Fruit fly (Drosophila melanogaster): ENCODE data around the gene CG12994.
A peak's percentile ranks its signal among the peaks of the same experiment; 100 is the strongest.

The CG12994 gene

DNA sequence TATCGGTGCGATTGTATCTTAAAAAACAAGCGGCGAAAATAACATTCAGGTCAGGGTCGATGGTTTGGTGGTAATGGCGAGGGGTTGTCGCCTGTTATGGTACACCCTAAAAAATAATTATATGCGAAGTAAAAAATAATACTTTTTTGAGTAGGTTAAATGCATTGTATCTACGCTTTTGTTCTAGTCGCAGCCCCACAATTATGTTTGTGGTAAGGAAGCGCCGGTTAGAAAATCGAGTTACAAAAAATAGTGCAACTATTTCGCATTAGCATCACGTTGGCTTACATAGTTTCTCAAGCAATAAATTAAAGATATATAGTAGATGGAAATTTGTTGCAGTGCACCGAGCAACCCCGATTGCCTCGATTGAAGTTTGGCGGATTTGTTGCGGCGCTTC lies 64.4 kb downstream of the CG12994 start:
- TF ChIP-seq chm (GFP tag; IDR thresholded peaks at IDR 0.05) (no peak), pros (GFP tag; optimal IDR thresholded peaks at IDR 0.05) (peak; percentile 50), bsh (GFP tag; optimal IDR thresholded peaks at IDR 0.05) (peak in 1 of 2 experiments; percentile 36), CG18262 (tag; optimal IDR thresholded peaks at IDR 0.05) (peak; percentile 23), CG33557 (GFP tag; optimal IDR thresholded peaks at IDR 0.05) (peak; percentile 4), gem (tag; optimal IDR thresholded peaks at IDR 0.05) (peak; percentile 24), CG10979 (tag; optimal IDR thresholded peaks at IDR 0.05) (peak; percentile 28), gce (GFP tag; IDR thresholded peaks at IDR 0.05) (no peak), dmrt11E (tag; optimal IDR thresholded peaks at IDR 0.05) (peak; percentile 35), grn (GFP tag; optimal IDR thresholded peaks at IDR 0.05) (peak; percentile 2), sens (GFP tag) (peak; percentile 72), gsb-n (tag; optimal IDR thresholded peaks at IDR 0.05) (peak; percentile 34), Taf1 (GFP tag; IDR thresholded peaks at IDR 0.05) (no peak), CG2712 (tag; optimal IDR thresholded peaks at IDR 0.05) (peak; percentile 17), CG13287 (GFP tag; IDR thresholded peaks at IDR 0.05; ENCODE audit: partially characterized antibody) (no peak), zf30C (GFP tag; optimal IDR thresholded peaks at IDR 0.05) (peak; percentile 59), CG11504 (tag; optimal IDR thresholded peaks at IDR 0.05) (peak; percentile 18), Xrp1 (GFP tag; IDR thresholded peaks at IDR 0.05) (0 out of 2 replicates have a peak, but pooled peaks have one; percentile 21), emc (GFP tag; optimal IDR thresholded peaks at IDR 0.05) (no peak), Max (GFP tag; optimal IDR thresholded peaks at IDR 0.05) (no peak), lola (GFP tag; optimal IDR thresholded peaks at IDR 0.05) (peak in 1 of 3 experiments; percentile 28), row (GFP tag; IDR thresholded peaks at IDR 0.05) (0 out of 3 replicates have a peak, but pooled peaks have one; percentile 30)
